Worm (Caenorhabditis elegans) whole organism, young adult: ENCODE measurements around the gene T05B4.8.
A peak's percentile ranks its signal among the peaks of the same experiment; 100 is the strongest.

Source experiments
- B0019.2 ChIP-seq: fragments of 200-800 bp; sonication (Bioruptor generic); conservative IDR thresholded peaks from 2 replicates; pipeline ENCODE4 v1.3.6; 2022; ENCODE audit warnings: missing genetic modification reagents, missing genetic modification characterization, missing compliant biosample characterization
- B0035.1 ChIP-seq: sonication (generic microtip); optimal IDR thresholded peaks from 2 replicates; lab custom pipeline; 2016; ENCODE audit warnings: missing genetic modification characterization, mild to moderate bottlenecking, missing compliant biosample characterization, missing genotype, missing genetic modification reagents
- B0336.3 ChIP-seq: fragments of 200-800 bp; sonication (Bioruptor generic); IDR thresholded peaks from 2 replicates; pipeline ENCODE4 v1.3.6; 2022; ENCODE audit warnings: missing genetic modification characterization, missing compliant biosample characterization
- F10E7.11 ChIP-seq: sonication (generic microtip); optimal IDR thresholded peaks from 2 replicates; lab custom pipeline; 2017; ENCODE audit warnings: mild to moderate bottlenecking, missing genetic modification characterization, moderate library complexity, missing compliant biosample characterization
- F33H1.4 ChIP-seq: fragments of 200-800 bp; sonication (Bioruptor generic); IDR thresholded peaks from 2 replicates; pipeline ENCODE4 v1.3.6; 2022; ENCODE audit warnings: missing genetic modification reagents, missing genetic modification characterization, missing compliant biosample characterization
- F57A8.1 ChIP-seq: fragments of 200-800 bp; sonication (Bioruptor generic); optimal IDR thresholded peaks from 2 replicates; lab custom pipeline; 2018; ENCODE audit warnings: mild to moderate bottlenecking, missing genetic modification characterization, moderate library complexity, missing compliant biosample characterization
- K11D2.4 ChIP-seq: fragments of 200-800 bp; sonication (Bioruptor generic); IDR thresholded peaks from 2 replicates; pipeline ENCODE4 v1.3.6; 2022; ENCODE audit warnings: missing genetic modification reagents, missing genetic modification characterization, missing compliant biosample characterization
- Y53F4B.3 ChIP-seq: fragments of 200-800 bp; sonication (Bioruptor generic); IDR thresholded peaks from 2 replicates; pipeline ENCODE4 v1.3.6; 2022; ENCODE audit warnings: missing genetic modification reagents, missing genetic modification characterization, missing compliant biosample characterization
- Y95B8A.8 ChIP-seq: fragments of 200-800 bp; sonication (Bioruptor generic); IDR thresholded peaks from 2 replicates; pipeline ENCODE4 v1.3.6; 2022; ENCODE audit warnings: missing genetic modification reagents, missing genetic modification characterization, missing compliant biosample characterization
- ZK185.1 ChIP-seq: sonication (generic microtip); optimal IDR thresholded peaks from 2 replicates; lab custom pipeline; 2016; ENCODE audit warnings: mild to moderate bottlenecking, missing genetic modification characterization, missing compliant biosample characterization; ENCODE audit not compliant: poor library complexity, severe bottlenecking
- akir-1 ChIP-seq: fragments of 200-800 bp; sonication (Bioruptor generic); optimal IDR thresholded peaks from 2 replicates; lab custom pipeline; 2018; ENCODE audit warnings: mild to moderate bottlenecking, missing genetic modification characterization, moderate library complexity, missing compliant biosample characterization
- ama-1 ChIP-seq, 3 experiments: fragments of 150-350 bp in 1 of 3; sonication (generic microtip) in 2 of 3; optimal IDR thresholded peaks; 2 replicates each; lab custom pipeline; 2014 to 2018; ENCODE audit warnings: missing biosample characterization in 2 of 3, missing genetic modification characterization in 2 of 3, missing genetic modification reagents in 2 of 3
- aptf-2 ChIP-seq: fragments of 200-800 bp; sonication (Bioruptor generic); conservative IDR thresholded peaks from 2 replicates; pipeline ENCODE4 v1.3.6; 2022; ENCODE audit warnings: missing genetic modification reagents, missing genetic modification characterization, missing compliant biosample characterization
- attf-6 ChIP-seq: fragments of 200-800 bp; sonication (Bioruptor generic); IDR thresholded peaks from 2 replicates; pipeline ENCODE4 v1.3.6; 2022; ENCODE audit warnings: missing genetic modification reagents, missing genetic modification characterization, missing compliant biosample characterization
- bed-1 ChIP-seq: fragments of 200-800 bp; sonication (Bioruptor generic); IDR thresholded peaks from 2 replicates; pipeline ENCODE4 v1.3.6; 2022; ENCODE audit warnings: missing genetic modification reagents, missing genetic modification characterization, missing compliant biosample characterization
- ceh-27 ChIP-seq: fragments of 200-800 bp; sonication (Bioruptor generic); optimal IDR thresholded peaks from 2 replicates; lab custom pipeline; 2018; ENCODE audit warnings: mild to moderate bottlenecking, missing genetic modification characterization, moderate library complexity, missing compliant biosample characterization
- ceh-91 ChIP-seq: fragments of 200-800 bp; sonication (Bioruptor generic); IDR thresholded peaks from 2 replicates; pipeline ENCODE4 v1.3.6; 2022; ENCODE audit warnings: missing genetic modification reagents, missing genetic modification characterization, missing compliant biosample characterization
- dox-1 ChIP-seq: fragments of 200-800 bp; sonication (Bioruptor generic); IDR thresholded peaks from 2 replicates; pipeline ENCODE4 v1.3.6; 2022; ENCODE audit warnings: missing genetic modification reagents, missing genetic modification characterization, missing compliant biosample characterization
- egl-18 ChIP-seq: fragments of 200-800 bp; sonication (Bioruptor generic); IDR thresholded peaks from 2 replicates; pipeline ENCODE4 v1.3.6; 2022; ENCODE audit warnings: missing genetic modification reagents, missing genetic modification characterization, missing compliant biosample characterization
- egl-44 ChIP-seq: fragments of 200-800 bp; sonication (Bioruptor generic); IDR thresholded peaks from 2 replicates; pipeline ENCODE4 v1.3.6; 2022; ENCODE audit warnings: missing genetic modification reagents, missing genetic modification characterization, missing compliant biosample characterization
- egrh-3 ChIP-seq: fragments of 200-800 bp; sonication (Bioruptor generic); IDR thresholded peaks from 2 replicates; pipeline ENCODE4 v1.3.6; 2022; ENCODE audit warnings: missing genetic modification reagents, missing genetic modification characterization, missing compliant biosample characterization
- ekl-4 ChIP-seq: fragments of 200-800 bp; sonication (Bioruptor generic); IDR thresholded peaks from 2 replicates; pipeline ENCODE4 v1.3.6; 2022; ENCODE audit warnings: missing genetic modification reagents, missing genetic modification characterization, missing compliant biosample characterization
- ets-4 ChIP-seq: fragments of 200-800 bp; sonication (Bioruptor generic); optimal IDR thresholded peaks from 2 replicates; lab custom pipeline; 2018; ENCODE audit warnings: mild to moderate bottlenecking, missing genetic modification characterization, missing compliant biosample characterization
- gei-17 ChIP-seq: fragments of 200-800 bp; sonication (Bioruptor generic); optimal IDR thresholded peaks from 2 replicates; lab custom pipeline; 2018; ENCODE audit warnings: mild to moderate bottlenecking, missing genetic modification characterization, missing compliant biosample characterization
- him-1 ChIP-seq: sonication (generic microtip); optimal IDR thresholded peaks from 2 replicates; lab custom pipeline; 2016; ENCODE audit warnings: missing genotype, missing genetic modification reagents, missing genetic modification characterization, missing compliant biosample characterization
- hrde-1 ChIP-seq: sonication (generic microtip); optimal IDR thresholded peaks from 2 replicates; lab custom pipeline; 2016; ENCODE audit warnings: missing genetic modification characterization, mild to moderate bottlenecking, missing compliant biosample characterization, moderate library complexity, missing genotype, missing genetic modification reagents, borderline replicate concordance
- let-526 ChIP-seq: fragments of 200-800 bp; sonication (Bioruptor generic); IDR thresholded peaks from 2 replicates; pipeline ENCODE4 v1.3.6; 2022; ENCODE audit warnings: missing genetic modification reagents, missing genetic modification characterization, missing compliant biosample characterization
- let-607 ChIP-seq, 2 experiments: fragments of 200-800 bp in 1 of 2; sonication (Bioruptor generic) in 1 of 2; sonication (generic microtip) in 1 of 2; optimal IDR thresholded peaks; 2 replicates each; lab custom pipeline; 2016 to 2018; ENCODE audit warnings: mild to moderate bottlenecking in 2 of 2, missing compliant biosample characterization in 2 of 2, missing genetic modification characterization in 2 of 2, moderate library complexity in 2 of 2, missing genotype in 1 of 2
- lin-26 ChIP-seq: fragments of 200-800 bp; sonication (Bioruptor generic); IDR thresholded peaks from 2 replicates; pipeline ENCODE4 v1.3.6; 2022; ENCODE audit warnings: missing genetic modification reagents, missing genetic modification characterization, missing compliant biosample characterization
- madf-6 ChIP-seq: fragments of 200-800 bp; sonication (Bioruptor generic); IDR thresholded peaks from 2 replicates; pipeline ENCODE4 v1.3.6; 2022; ENCODE audit warnings: missing genetic modification reagents, missing genetic modification characterization, missing compliant biosample characterization
- madf-8 ChIP-seq: fragments of 200-800 bp; sonication (Bioruptor generic); conservative IDR thresholded peaks from 2 replicates; pipeline ENCODE4 v1.3.6; 2022; ENCODE audit warnings: missing genetic modification reagents, missing genetic modification characterization, missing compliant biosample characterization
- mcd-1 ChIP-seq: fragments of 200-800 bp; sonication (Bioruptor generic); IDR thresholded peaks from 2 replicates; pipeline ENCODE4 v1.3.6; 2022; ENCODE audit warnings: missing genetic modification reagents, missing genetic modification characterization, missing compliant biosample characterization
- nhr-80 ChIP-seq: sonication (generic microtip); optimal IDR thresholded peaks from 2 replicates; lab custom pipeline; 2016; ENCODE audit warnings: missing genetic modification characterization, missing compliant biosample characterization
- nhr-90 ChIP-seq: sonication (generic microtip); optimal IDR thresholded peaks from 2 replicates; lab custom pipeline; 2016; ENCODE audit warnings: missing genotype, mild to moderate bottlenecking, missing genetic modification characterization, missing compliant biosample characterization
- pbrm-1 ChIP-seq: fragments of 200-800 bp; sonication (Bioruptor generic); IDR thresholded peaks from 2 replicates; pipeline ENCODE4 v1.3.6; 2022; ENCODE audit warnings: missing genetic modification reagents, missing genetic modification characterization, missing compliant biosample characterization
- pha-4 ChIP-seq: fragments of 150-350 bp; sonication (generic microtip); optimal IDR thresholded peaks from 2 replicates; lab custom pipeline; 2014; ENCODE audit warnings: missing biosample characterization, missing genetic modification reagents, missing genetic modification characterization
- rec-8 ChIP-seq, 2 experiments: sonication (generic microtip); optimal IDR thresholded peaks; 2 replicates each; lab custom pipeline; 2016; ENCODE audit warnings: mild to moderate bottlenecking in 2 of 2, missing genetic modification characterization in 2 of 2, missing genetic modification reagents in 2 of 2, missing genotype in 2 of 2, missing biosample characterization in 1 of 2, missing compliant biosample characterization in 1 of 2, moderate library complexity in 1 of 2
- repo-1 ChIP-seq: sonication (generic microtip); optimal IDR thresholded peaks from 2 replicates; lab custom pipeline; 2017; ENCODE audit warnings: mild to moderate bottlenecking, missing genetic modification characterization, missing compliant biosample characterization
- snpc-1.1 ChIP-seq: sonication (generic microtip); optimal IDR thresholded peaks from 2 replicates; lab custom pipeline; 2017; ENCODE audit warnings: missing genetic modification characterization, mild to moderate bottlenecking, missing compliant biosample characterization, antibody characterized with exemption, moderate library complexity, missing genotype, missing genetic modification reagents; ENCODE audit not compliant: insufficient read depth
- tbp1 ChIP-seq: fragments of 200-800 bp; sonication (Bioruptor generic); optimal IDR thresholded peaks from 2 replicates; lab custom pipeline; 2018; ENCODE audit warnings: mild to moderate bottlenecking, missing genetic modification characterization, missing compliant biosample characterization
- unc-130 ChIP-seq: sonication (generic microtip); optimal IDR thresholded peaks from 2 replicates; lab custom pipeline; 2016; ENCODE audit warnings: missing genetic modification reagents, missing genetic modification characterization, missing compliant biosample characterization
- unc-62 ChIP-seq: fragments of 150-350 bp; optimal IDR thresholded peaks from 2 replicates; lab custom pipeline; 2014; ENCODE audit warnings: missing biosample characterization, missing genetic modification reagents, missing genetic modification characterization
- xnd-1 ChIP-seq: sonication (generic microtip); optimal IDR thresholded peaks from 2 replicates; lab custom pipeline; 2016; ENCODE audit warnings: missing genotype, missing genetic modification reagents, missing genetic modification characterization, missing compliant biosample characterization
- ztf-18 ChIP-seq: sonication (generic microtip); optimal IDR thresholded peaks from 2 replicates; lab custom pipeline; 2016; ENCODE audit warnings: missing genotype, mild to moderate bottlenecking, missing genetic modification characterization, missing compliant biosample characterization
- ztf-22 ChIP-seq: fragments of 200-800 bp; sonication (Bioruptor generic); optimal IDR thresholded peaks from 2 replicates; lab custom pipeline; 2018; ENCODE audit warnings: mild to moderate bottlenecking, missing genetic modification characterization, moderate library complexity, missing compliant biosample characterization
- ztf-26 ChIP-seq: sonication (generic microtip); optimal IDR thresholded peaks from 2 replicates; lab custom pipeline; 2017; ENCODE audit warnings: missing genetic modification characterization, missing compliant biosample characterization
- ztf-28 ChIP-seq: fragments of 200-800 bp; sonication (Bioruptor generic); IDR thresholded peaks from 2 replicates; pipeline ENCODE4 v1.3.6; 2022; ENCODE audit warnings: missing genetic modification reagents, missing genetic modification characterization, missing compliant biosample characterization
- ztf-6 ChIP-seq: fragments of 200-800 bp; sonication (Bioruptor generic); IDR thresholded peaks from 2 replicates; pipeline ENCODE4 v1.3.6; 2022; ENCODE audit warnings: missing genetic modification reagents, missing genetic modification characterization, missing compliant biosample characterization

T05B4.8 gene

DNA sequence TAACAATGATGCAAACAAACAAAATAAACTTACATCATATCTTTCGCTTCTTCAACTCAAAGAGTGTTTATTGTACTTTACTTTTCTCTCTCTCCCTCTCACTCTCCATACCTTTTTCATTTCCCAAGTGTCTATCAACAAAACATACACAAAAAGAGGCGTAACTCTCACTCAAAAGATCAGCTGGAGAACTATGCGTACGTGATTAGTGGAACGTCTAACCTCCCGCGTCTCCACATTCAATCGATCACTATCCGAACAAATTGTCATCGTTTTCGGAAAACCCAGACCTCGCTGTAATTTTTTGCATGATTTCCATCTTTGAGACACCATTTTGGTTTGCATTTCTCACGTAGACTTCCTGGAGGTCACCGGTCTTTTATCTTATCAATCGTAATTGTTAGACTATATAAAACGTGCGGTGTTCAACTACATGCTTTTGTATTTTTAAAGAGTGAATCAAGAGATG is 15.5 kb upstream of the T05B4.8 start, which contains the start of gene nhr-57 (continued):
- no peak for TF ChIP-seq ets-4 (GFP tag; lab: Kevin White, UChicago)
- TF ChIP-seq egl-44 (GFP tag; lab: Robert Waterston, UW), result no peak
- TF ChIP-seq unc-62 (GFP tag; lab: Kevin White, UChicago), result peak; percentile 16
- no peak for TF ChIP-seq egrh-3 (GFP tag; lab: Robert Waterston, UW)
- TF ChIP-seq xnd-1 (tag; lab: Kevin White, UChicago), result no peak
- TF ChIP-seq ztf-26 (tag; lab: Kevin White, UChicago), result peak; percentile 25
- TF ChIP-seq B0336.3, result peak; percentile 74
- no peak for TF ChIP-seq madf-6 (GFP tag; lab: Robert Waterston, UW)
- no peak for TF ChIP-seq ZK185.1 (tag; lab: Kevin White, UChicago)
- TF ChIP-seq ztf-22 (GFP tag; lab: Kevin White, UChicago), result peak; percentile 35
- TF ChIP-seq ztf-6 (GFP tag; lab: Robert Waterston, UW), result no peak
- no peak for TF ChIP-seq ztf-28 (GFP tag; lab: Robert Waterston, UW)
- TF ChIP-seq F57A8.1 (GFP tag; lab: Kevin White, UChicago), result no peak
- no peak for TF ChIP-seq K11D2.4 (GFP tag; lab: Robert Waterston, UW)
- TF ChIP-seq egl-18 (GFP tag; lab: Robert Waterston, UW), result no peak
- TF ChIP-seq B0019.2 (GFP tag; lab: Robert Waterston, UW), result no peak
- TF ChIP-seq Y53F4B.3, result no peak
- no peak for TF ChIP-seq madf-8 (GFP tag; lab: Robert Waterston, UW)
- TF ChIP-seq unc-130 (GFP tag; lab: Kevin White, UChicago), result no peak
- peak; percentile 51 for TF ChIP-seq dox-1 (GFP tag; lab: Robert Waterston, UW)
- TF ChIP-seq mcd-1 (GFP tag; lab: Robert Waterston, UW), result peak; percentile 42
- TF ChIP-seq aptf-2, result no peak
- TF ChIP-seq Y95B8A.8 (GFP tag; lab: Robert Waterston, UW), result no peak
- TF ChIP-seq ama-1 (optimal IDR thresholded peaks at IDR 0.05; lab: Kevin White, UChicago), result no peak
- no peak for TF ChIP-seq ama-1 (GFP tag; optimal IDR thresholded peaks at IDR 0.05; lab: Kevin White, UChicago)
- TF ChIP-seq ztf-18, result no peak
- no peak for TF ChIP-seq him-1 (tag; lab: Kevin White, UChicago)
- TF ChIP-seq snpc-1.1, result no peak
- no peak for TF ChIP-seq lin-26
- TF ChIP-seq ceh-27 (GFP tag; lab: Kevin White, UChicago), result peak; percentile 48
- TF ChIP-seq nhr-80, result peak; percentile 83
- peak in 1 of 2 experiments; percentile 44 for TF ChIP-seq let-607 (tag; optimal IDR thresholded peaks at IDR 0.05; lab: Kevin White, UChicago)
- no peak for TF ChIP-seq akir-1 (GFP tag; lab: Kevin White, UChicago)
- TF ChIP-seq rec-8 (tag; optimal IDR thresholded peaks at IDR 0.05; lab: Kevin White, UChicago), result no peak
- TF ChIP-seq pha-4 (tag; lab: Kevin White, UChicago), result peak; percentile 79
- TF ChIP-seq let-526 (GFP tag; lab: Robert Waterston, UW), result no peak
- no peak for TF ChIP-seq nhr-90
- no peak for TF ChIP-seq F33H1.4 (GFP tag; lab: Robert Waterston, UW)
- no peak for TF ChIP-seq ceh-91 (GFP tag; lab: Robert Waterston, UW)
- no peak for TF ChIP-seq bed-1 (GFP tag; lab: Robert Waterston, UW)
- TF ChIP-seq gei-17 (GFP tag; lab: Kevin White, UChicago), result no peak
- TF ChIP-seq ekl-4 (GFP tag; lab: Robert Waterston, UW), result no peak
- no peak for TF ChIP-seq hrde-1 (tag; lab: Kevin White, UChicago)
- TF ChIP-seq pbrm-1 (GFP tag; lab: Robert Waterston, UW), result no peak; the same call in 1 of the 2 replicates
- no peak for TF ChIP-seq F10E7.11
- TF ChIP-seq attf-6, result no peak
- TF ChIP-seq tbp1 (GFP tag; lab: Kevin White, UChicago), result peak; percentile 33
- TF ChIP-seq repo-1, result no peak
- TF ChIP-seq B0035.1, result no peak
